Worm (Caenorhabditis elegans): Measurements from ENCODE around the gene F57G4.11.

Gene F57G4.11

DNA sequence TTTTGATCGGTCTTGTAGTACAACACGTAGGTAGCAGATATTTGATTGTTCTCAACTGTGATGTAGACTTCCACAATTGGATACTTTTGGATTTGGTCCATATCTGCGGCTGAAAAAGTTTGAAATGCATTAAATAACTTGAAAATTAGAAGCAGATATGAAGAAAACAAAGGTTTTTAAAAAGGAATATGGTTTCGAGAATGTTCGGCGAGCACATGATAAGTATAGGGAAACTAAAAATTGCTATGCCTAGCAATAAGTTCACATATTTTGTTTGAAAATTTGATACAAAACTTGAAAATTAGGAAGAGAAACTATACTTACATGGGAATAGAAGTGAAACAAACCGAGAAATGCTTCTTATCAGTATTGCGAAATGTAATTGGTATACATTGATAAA lies 9.4 kb upstream of the F57G4.11 start, which contains the start of gene Y6G8.5:
TSS of gene Y6G8.5 (minus strand) at position 101 of the 400 bp plus-strand sequence.
- TF ChIP-seq scrt-1 (GFP tag; IDR thresholded peaks at IDR 0.05) (no peak), hnd-1 (tag; optimal IDR thresholded peaks at IDR 0.05) (no peak), pes-1 (GFP tag; IDR thresholded peaks at IDR 0.05) (no peak), sea-1 (GFP tag; conservative IDR thresholded peaks at IDR 0.05) (no peak), ceh-13 (GFP tag; optimal IDR thresholded peaks at IDR 0.05) (no peak), tra-4 (tag; optimal IDR thresholded peaks at IDR 0.05) (no peak), hmg-4 (GFP tag; optimal IDR thresholded peaks at IDR 0.05) (no peak), ets-7 (tag; optimal IDR thresholded peaks at IDR 0.05) (no peak), ceh-36 (tag; optimal IDR thresholded peaks at IDR 0.05) (no peak), hmbx-1 (tag; optimal IDR thresholded peaks at IDR 0.05) (no peak), tbx-11 (GFP tag; IDR thresholded peaks at IDR 0.05) (no peak), ama-1 (optimal IDR thresholded peaks at IDR 0.05) (no peak), F13C5.2 (tag; optimal IDR thresholded peaks at IDR 0.05) (no peak), tbx-37 (GFP tag; conservative IDR thresholded peaks at IDR 0.05) (no peak), flt-1 (GFP tag; IDR thresholded peaks at IDR 0.05) (no peak), aly-1 (tag; optimal IDR thresholded peaks at IDR 0.05) (no peak), B0310.2 (tag; optimal IDR thresholded peaks at IDR 0.05) (no peak)

- TF ChIP-seq F13C5.2 (tag; optimal IDR thresholded peaks at IDR 0.05) (no peak), ets-7 (tag; optimal IDR thresholded peaks at IDR 0.05) (no peak)
Observed at ce11 chrV:17616807-17617206, 8.2 kb upstream of the F57G4.11 start, which contains the start of gene Y6G8.6. Gene Y6G8.6, minus strand, starts transcription at chrV:17616904.

- TF ChIP-seq hmbx-1 (tag; optimal IDR thresholded peaks at IDR 0.05), result no peak
- no peak for TF ChIP-seq scrt-1 (GFP tag; IDR thresholded peaks at IDR 0.05)
- no peak for TF ChIP-seq ceh-36 (tag; optimal IDR thresholded peaks at IDR 0.05)
- TF ChIP-seq sea-1 (GFP tag; conservative IDR thresholded peaks at IDR 0.05), result no peak
- TF ChIP-seq ets-7 (tag; optimal IDR thresholded peaks at IDR 0.05), result no peak
- TF ChIP-seq hmg-4 (GFP tag; optimal IDR thresholded peaks at IDR 0.05), result no peak
- no peak for TF ChIP-seq tbx-11 (GFP tag; IDR thresholded peaks at IDR 0.05)
- no peak for TF ChIP-seq tra-4 (tag; optimal IDR thresholded peaks at IDR 0.05)
- TF ChIP-seq tbx-37 (GFP tag; conservative IDR thresholded peaks at IDR 0.05), result no peak
- no peak for TF ChIP-seq flt-1 (GFP tag; IDR thresholded peaks at IDR 0.05)
- no peak for TF ChIP-seq aly-1 (tag; optimal IDR thresholded peaks at IDR 0.05)
- TF ChIP-seq B0310.2 (tag; optimal IDR thresholded peaks at IDR 0.05), result no peak
Observed at ce11 chrV:17620266-17620665, 4.7 kb upstream of the F57G4.11 start, which contains the start of gene Y6G8.8. Gene Y6G8.8, plus strand, starts transcription at chrV:17620566.

- no peak for TF ChIP-seq pes-1 (GFP tag; IDR thresholded peaks at IDR 0.05)
- TF ChIP-seq tra-4 (tag; optimal IDR thresholded peaks at IDR 0.05), result no peak
- no peak for TF ChIP-seq ceh-36 (tag; optimal IDR thresholded peaks at IDR 0.05)
- TF ChIP-seq tbx-37 (GFP tag; conservative IDR thresholded peaks at IDR 0.05), result no peak
- TF ChIP-seq ets-7 (tag; optimal IDR thresholded peaks at IDR 0.05), result no peak
- no peak for TF ChIP-seq B0310.2 (tag; optimal IDR thresholded peaks at IDR 0.05)
- no peak for TF ChIP-seq aly-1 (tag; optimal IDR thresholded peaks at IDR 0.05)
- no peak for TF ChIP-seq sea-1 (GFP tag; conservative IDR thresholded peaks at IDR 0.05)
- TF ChIP-seq hmg-4 (GFP tag; optimal IDR thresholded peaks at IDR 0.05), result no peak
- TF ChIP-seq ama-1 (optimal IDR thresholded peaks at IDR 0.05), result no peak
- TF ChIP-seq tbx-11 (GFP tag; IDR thresholded peaks at IDR 0.05), result no peak
- no peak for TF ChIP-seq hmbx-1 (tag; optimal IDR thresholded peaks at IDR 0.05)
- TF ChIP-seq F13C5.2 (tag; optimal IDR thresholded peaks at IDR 0.05), result no peak
- no peak for TF ChIP-seq ceh-13 (GFP tag; optimal IDR thresholded peaks at IDR 0.05)
- TF ChIP-seq scrt-1 (GFP tag; IDR thresholded peaks at IDR 0.05), result no peak
- TF ChIP-seq hnd-1 (tag; optimal IDR thresholded peaks at IDR 0.05), result no peak
- TF ChIP-seq flt-1 (GFP tag; IDR thresholded peaks at IDR 0.05), result no peak
Observed at ce11 chrV:17623230-17623629, 1.8 kb upstream of the F57G4.11 start, which contains the start of gene F57G4.1. Gene F57G4.1, plus strand, starts transcription at chrV:17623530.

DNA sequence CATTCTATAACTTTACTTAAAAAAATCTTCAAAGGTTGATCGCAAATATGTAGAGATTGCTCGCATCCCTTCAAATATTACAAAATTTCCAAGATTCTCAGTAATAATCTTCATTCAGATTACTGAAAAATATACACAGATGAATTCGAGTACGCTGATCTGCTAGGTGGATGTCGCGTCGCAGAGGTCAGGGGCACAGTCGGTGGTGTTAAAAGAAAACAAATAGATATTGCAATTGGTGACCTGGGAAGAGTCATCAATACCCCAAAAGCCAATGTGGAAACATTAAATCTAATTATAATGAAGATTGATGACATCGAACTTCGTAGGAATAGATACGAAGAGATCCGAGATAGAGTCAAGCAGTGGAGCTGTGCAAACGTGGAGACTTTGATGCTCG lies 3.6 kb downstream of the F57G4.11 start, which contains the start of gene F57G4.10:
TSS of gene F57G4.10 (plus strand) at position 301 of the 400 bp plus-strand sequence.
- TF ChIP-seq tbx-37 (GFP tag; conservative IDR thresholded peaks at IDR 0.05), result no peak
- no peak for TF ChIP-seq pes-1 (GFP tag; IDR thresholded peaks at IDR 0.05)
- TF ChIP-seq tra-4 (tag; optimal IDR thresholded peaks at IDR 0.05), result no peak
- TF ChIP-seq B0310.2 (tag; optimal IDR thresholded peaks at IDR 0.05), result no peak
- no peak for TF ChIP-seq ama-1 (optimal IDR thresholded peaks at IDR 0.05)

DNA sequence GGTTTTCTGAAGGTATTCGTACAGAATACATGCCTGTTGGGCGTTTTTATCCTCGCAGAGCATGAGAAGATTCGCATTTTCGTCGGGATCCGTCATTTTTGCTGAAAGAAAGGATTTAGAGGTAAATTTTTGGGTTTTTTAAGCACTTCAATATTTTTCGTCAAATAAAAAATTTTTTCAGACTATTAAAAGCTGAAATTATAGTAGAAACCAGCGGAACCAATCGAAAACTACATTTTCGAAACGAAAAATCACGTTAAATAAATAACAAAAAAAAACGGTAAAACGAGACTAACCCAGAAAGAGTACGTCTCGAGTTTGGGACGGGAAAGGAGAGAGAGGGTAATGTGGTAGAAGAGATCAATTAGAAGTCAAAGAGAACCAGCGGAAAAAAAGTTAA lies 25.4 kb downstream of the F57G4.11 start, which contains the start of gene fbxa-192:
TSS of gene fbxa-192 (minus strand) at position 101 of the 400 bp plus-strand sequence.
- TF ChIP-seq ceh-36 (tag; optimal IDR thresholded peaks at IDR 0.05) (no peak), hnd-1 (tag; optimal IDR thresholded peaks at IDR 0.05) (no peak), aly-1 (tag; optimal IDR thresholded peaks at IDR 0.05) (no peak), B0310.2 (tag; optimal IDR thresholded peaks at IDR 0.05) (no peak), tbx-11 (GFP tag; IDR thresholded peaks at IDR 0.05) (no peak), tbx-37 (GFP tag; conservative IDR thresholded peaks at IDR 0.05) (no peak), ceh-13 (GFP tag; optimal IDR thresholded peaks at IDR 0.05) (no peak)

ce11 chrV:17655205-17655604 lies 30.2 kb downstream of the F57G4.11 start:
- TF ChIP-seq hmg-4 (GFP tag; optimal IDR thresholded peaks at IDR 0.05), result no peak
- TF ChIP-seq ets-7 (tag; optimal IDR thresholded peaks at IDR 0.05), result no peak
- TF ChIP-seq tbx-37 (GFP tag; conservative IDR thresholded peaks at IDR 0.05), result no peak
- no peak for TF ChIP-seq aly-1 (tag; optimal IDR thresholded peaks at IDR 0.05)
- TF ChIP-seq ceh-36 (tag; optimal IDR thresholded peaks at IDR 0.05), result no peak
- TF ChIP-seq tra-4 (tag; optimal IDR thresholded peaks at IDR 0.05), result no peak
- no peak for TF ChIP-seq F13C5.2 (tag; optimal IDR thresholded peaks at IDR 0.05)
- no peak for TF ChIP-seq B0310.2 (tag; optimal IDR thresholded peaks at IDR 0.05)
- TF ChIP-seq ceh-13 (GFP tag; optimal IDR thresholded peaks at IDR 0.05), result no peak
- TF ChIP-seq ama-1 (optimal IDR thresholded peaks at IDR 0.05), result no peak
- TF ChIP-seq hmbx-1 (tag; optimal IDR thresholded peaks at IDR 0.05), result no peak
- TF ChIP-seq flt-1 (GFP tag; IDR thresholded peaks at IDR 0.05), result no peak
- TF ChIP-seq tbx-11 (GFP tag; IDR thresholded peaks at IDR 0.05), result no peak
- TF ChIP-seq scrt-1 (GFP tag; IDR thresholded peaks at IDR 0.05), result no peak

DNA sequence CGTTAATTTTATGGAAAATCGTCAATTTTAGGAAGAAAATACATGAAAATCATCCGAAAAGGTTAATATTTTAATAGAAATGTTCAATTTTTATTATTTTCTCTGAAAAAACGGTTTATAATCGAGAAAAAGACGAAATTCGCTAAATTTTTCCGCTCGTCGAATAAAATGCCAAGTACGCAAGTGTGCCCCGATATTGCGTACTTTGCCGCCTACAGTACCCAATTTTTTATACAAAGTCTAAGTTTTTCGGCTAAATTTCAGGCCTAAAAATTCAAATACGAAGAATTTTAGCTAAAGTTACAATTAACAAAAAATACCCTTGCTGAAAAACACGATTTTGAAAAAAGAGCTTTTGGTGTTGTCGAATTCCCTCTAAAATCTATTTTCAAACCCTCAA lies 33.8 kb downstream of the F57G4.11 start:
- no peak for TF ChIP-seq tbx-11 (GFP tag; IDR thresholded peaks at IDR 0.05)
